Worm (Caenorhabditis elegans) whole organism, late embryonic: ENCODE results near the gene C04E6.12.

Experiments
- C08G9.2 ChIP-seq: sonication (generic microtip); optimal IDR thresholded peaks from 2 replicates; lab custom pipeline; 2016; ENCODE audit warnings: mild to moderate bottlenecking, missing genetic modification characterization, moderate library complexity, missing compliant biosample characterization
- F13H6.1 ChIP-seq: sonication (generic microtip); optimal IDR thresholded peaks from 2 replicates; lab custom pipeline; 2016; ENCODE audit warnings: missing genetic modification characterization, missing compliant biosample characterization
- ama-1 ChIP-seq: fragments of 150-350 bp; optimal IDR thresholded peaks from 2 replicates; lab custom pipeline; 2014
- ceh-24 ChIP-seq: sonication (generic microtip); optimal IDR thresholded peaks from 2 replicates; lab custom pipeline; 2016; ENCODE audit warnings: mild to moderate bottlenecking, missing genetic modification characterization, missing compliant biosample characterization
- dmd-4 ChIP-seq: sonication (generic microtip); optimal IDR thresholded peaks from 2 replicates; lab custom pipeline; 2016; ENCODE audit warnings: borderline replicate concordance, missing genetic modification characterization, missing compliant biosample characterization
- elt-4 ChIP-seq: sonication (generic microtip); optimal IDR thresholded peaks from 2 replicates; lab custom pipeline; 2016; ENCODE audit warnings: missing genetic modification characterization, missing compliant biosample characterization

ce11 chrV:5930588-5930987 is 10.8 kb upstream of the C04E6.12 start, which contains the start of gene galt-1:
- TF ChIP-seq ama-1 (lab: Kevin White, UChicago): no peak
- no peak for TF ChIP-seq C08G9.2 (tag; lab: Kevin White, UChicago)
- no peak for TF ChIP-seq ceh-24 (tag; lab: Kevin White, UChicago)
- TF ChIP-seq dmd-4 (tag; lab: Kevin White, UChicago): no peak
- TF ChIP-seq F13H6.1: no peak
- TF ChIP-seq elt-4 (tag; lab: Kevin White, UChicago): no peak
